Worm (Caenorhabditis elegans): ENCODE measurements around the gene mls-1.

DNA sequence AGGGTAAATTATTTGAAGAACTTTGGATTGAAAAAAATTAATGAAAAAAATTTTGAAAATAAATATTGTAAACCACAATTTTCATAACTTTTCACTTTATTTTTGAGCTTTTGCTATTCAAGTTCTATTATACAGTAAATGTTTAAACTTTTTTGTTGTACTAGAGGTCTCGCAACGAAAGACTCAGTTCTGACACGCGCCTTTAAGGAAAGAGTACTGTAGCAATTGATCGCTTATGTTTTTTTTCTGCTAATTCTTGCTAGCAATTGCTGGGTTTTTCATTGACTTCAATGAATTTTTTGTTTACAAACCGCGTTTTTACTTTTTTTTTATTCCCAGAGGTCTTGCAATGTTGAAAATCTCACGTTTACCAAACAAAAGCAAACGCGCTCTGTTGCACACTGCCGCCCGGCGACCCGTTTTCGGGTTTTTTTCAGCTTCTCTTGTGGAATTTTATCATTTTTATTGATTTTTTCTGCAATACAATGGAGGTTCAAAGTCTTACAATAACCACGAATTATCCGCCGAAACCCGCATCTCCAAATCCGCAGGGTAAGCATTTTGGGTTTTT, 3.4 kb downstream of the mls-1 start, which contains the start of gene H14A12.3:
- TF ChIP-seq hnd-1 (tag; optimal IDR thresholded peaks at IDR 0.05) (no peak), ets-7 (tag; optimal IDR thresholded peaks at IDR 0.05) (no peak), B0310.2 (tag; optimal IDR thresholded peaks at IDR 0.05) (no peak), flt-1 (GFP tag; IDR thresholded peaks at IDR 0.05) (no peak), tbx-11 (GFP tag; IDR thresholded peaks at IDR 0.05) (no peak), ceh-13 (GFP tag; optimal IDR thresholded peaks at IDR 0.05) (no peak), ama-1 (optimal IDR thresholded peaks at IDR 0.05) (no peak), scrt-1 (GFP tag; IDR thresholded peaks at IDR 0.05) (no peak), tbx-37 (GFP tag; conservative IDR thresholded peaks at IDR 0.05) (no peak), F13C5.2 (tag; optimal IDR thresholded peaks at IDR 0.05) (no peak), hmbx-1 (tag; optimal IDR thresholded peaks at IDR 0.05) (no peak), hmg-4 (GFP tag; optimal IDR thresholded peaks at IDR 0.05) (no peak)

Measured in whole organism, early embryonic.